Fruit fly (Drosophila melanogaster) whole organism, embryonic: ENCODE measurements around the gene CG34256.

Source experiments
- CG1024 ChIP-seq: fragments of 200-800 bp; sonication (Bioruptor generic); IDR thresholded peaks from 2 replicates; pipeline ENCODE4 v1.3.6; 2022; ENCODE audit warnings: missing biosample characterization, missing genetic modification characterization
- CG10543 ChIP-seq: fragments of 200-800 bp; sonication (Bioruptor generic); optimal IDR thresholded peaks from 3 replicates; lab custom pipeline; 2017; ENCODE audit warnings: missing biosample characterization, mild to moderate bottlenecking, missing genetic modification characterization, moderate library complexity
- CG11456 ChIP-seq: fragments of 200-800 bp; sonication (Bioruptor generic); IDR thresholded peaks from 3 replicates; pipeline ENCODE4 v1.3.6; 2022; ENCODE audit warnings: missing biosample characterization, missing genetic modification characterization
- CG11504 ChIP-seq: fragments of 200-800 bp; sonication (Bioruptor generic); optimal IDR thresholded peaks from 3 replicates; lab custom pipeline; 2019; ENCODE audit warnings: missing biosample characterization, mild to moderate bottlenecking, missing genetic modification characterization, moderate library complexity
- CG13287 ChIP-seq: fragments of 200-800 bp; sonication (Bioruptor generic); IDR thresholded peaks from 2 replicates; pipeline ENCODE4 v1.3.6; 2022; ENCODE audit warnings: missing biosample characterization, missing genetic modification characterization; ENCODE audit not compliant: partially characterized antibody
- CG15514 ChIP-seq: fragments of 200-800 bp; sonication (Bioruptor generic); optimal IDR thresholded peaks from 3 replicates; lab custom pipeline; 2017; ENCODE audit warnings: missing biosample characterization, missing genetic modification characterization, mild to moderate bottlenecking, moderate library complexity, missing genetic modification reagents
- CG2116 ChIP-seq: fragments of 200-800 bp; sonication (Bioruptor generic); optimal IDR thresholded peaks from 3 replicates; lab custom pipeline; 2018; ENCODE audit warnings: missing biosample characterization, mild to moderate bottlenecking, missing genetic modification characterization
- CG2199 ChIP-seq: fragments of 200-800 bp; sonication (Bioruptor generic); IDR thresholded peaks from 3 replicates; pipeline ENCODE4 v1.3.6; 2022; ENCODE audit warnings: missing biosample characterization, missing genetic modification characterization
- CG3065 ChIP-seq: fragments of 200-800 bp; sonication (Bioruptor generic); optimal IDR thresholded peaks from 2 replicates; lab custom pipeline; 2016; ENCODE audit warnings: missing biosample characterization, missing genetic modification characterization
- CG31224 ChIP-seq: fragments of 200-800 bp; sonication (Bioruptor generic); IDR thresholded peaks from 2 replicates; pipeline ENCODE4 v1.3.6; 2022; ENCODE audit warnings: missing biosample characterization, missing genetic modification characterization
- CG32532 ChIP-seq: fragments of 200-800 bp; sonication (Bioruptor generic); IDR thresholded peaks from 2 replicates; pipeline ENCODE4 v1.3.6; 2022; ENCODE audit warnings: missing biosample characterization, missing genetic modification characterization
- CG4854 ChIP-seq: fragments of 200-800 bp; sonication (Bioruptor generic); optimal IDR thresholded peaks from 2 replicates; lab custom pipeline; 2016; ENCODE audit warnings: missing biosample characterization, missing genetic modification characterization, inconsistent platforms
- CG7963 ChIP-seq: fragments of 200-800 bp; sonication (Bioruptor generic); IDR thresholded peaks from 3 replicates; pipeline ENCODE4 v1.3.6; 2022; ENCODE audit warnings: missing biosample characterization, missing genetic modification characterization; ENCODE audit not compliant: partially characterized antibody
- CG7987 ChIP-seq: fragments of 200-800 bp; sonication (Bioruptor generic); optimal IDR thresholded peaks from 2 replicates; lab custom pipeline; 2018; ENCODE audit warnings: missing biosample characterization, mild to moderate bottlenecking, missing genetic modification characterization, moderate library complexity
- CG9817 ChIP-seq: fragments of 200-800 bp; sonication (Bioruptor generic); optimal IDR thresholded peaks from 2 replicates; lab custom pipeline; 2018; ENCODE audit warnings: missing biosample characterization, mild to moderate bottlenecking, missing genetic modification characterization, moderate library complexity
- CG9932 ChIP-seq: fragments of 200-800 bp; sonication (Bioruptor generic); IDR thresholded peaks from 2 replicates; pipeline ENCODE4 v1.3.6; 2022; ENCODE audit warnings: missing biosample characterization, missing genetic modification characterization
- Deaf1 ChIP-seq: fragments of 200-800 bp; optimal IDR thresholded peaks from 3 replicates; lab custom pipeline; 2019; ENCODE audit warnings: missing biosample characterization, mild to moderate bottlenecking, missing genetic modification characterization, moderate library complexity
- Dek ChIP-seq: fragments of 200-800 bp; sonication (Bioruptor generic); optimal IDR thresholded peaks from 3 replicates; lab custom pipeline; 2019; ENCODE audit warnings: missing biosample characterization, mild to moderate bottlenecking, missing genetic modification characterization, moderate library complexity
- Dp ChIP-seq: fragments of 200-800 bp; sonication (Bioruptor generic); optimal IDR thresholded peaks from 2 replicates; lab custom pipeline; 2018; ENCODE audit warnings: missing biosample characterization, mild to moderate bottlenecking, missing genetic modification characterization, moderate library complexity
- Ets65A ChIP-seq: fragments of 200-800 bp; sonication (Bioruptor generic); peaks from one replicate; lab custom pipeline; 2016; ENCODE audit warnings: missing biosample characterization, missing genetic modification characterization
- Ets97D ChIP-seq: fragments of 200-800 bp; sonication (Bioruptor generic); optimal IDR thresholded peaks from 3 replicates; lab custom pipeline; 2016; ENCODE audit warnings: missing biosample characterization, missing genetic modification characterization
- HHEX ChIP-seq: fragments of 200-800 bp; sonication (Bioruptor generic); optimal IDR thresholded peaks from 3 replicates; lab custom pipeline; 2017; ENCODE audit warnings: missing biosample characterization, mild to moderate bottlenecking, missing genetic modification characterization, missing genetic modification reagents
- HLH54F ChIP-seq: fragments of 200-800 bp; sonication (Bioruptor generic); optimal IDR thresholded peaks from 3 replicates; lab custom pipeline; 2016; ENCODE audit warnings: missing biosample characterization, missing genetic modification characterization
- Hand ChIP-seq: fragments of 200-800 bp; sonication (Bioruptor generic); optimal IDR thresholded peaks from 2 replicates; lab custom pipeline; 2017; ENCODE audit warnings: mild to moderate bottlenecking, missing biosample characterization, missing genetic modification reagents, missing genetic modification characterization
- HmgD ChIP-seq: fragments of 200-800 bp; sonication (Bioruptor generic); optimal IDR thresholded peaks from 3 replicates; lab custom pipeline; 2016; ENCODE audit warnings: missing biosample characterization, missing genetic modification characterization
- Med ChIP-seq: fragments of 200-800 bp; sonication (Bioruptor generic); peaks from one replicate; lab custom pipeline; 2016; ENCODE audit warnings: missing biosample characterization, missing genetic modification characterization, mild to moderate bottlenecking, inconsistent platforms, moderate library complexity
- Nf-YA ChIP-seq: fragments of 200-800 bp; sonication (Bioruptor generic); IDR thresholded peaks from 2 replicates; pipeline ENCODE4 v1.3.6; 2022; ENCODE audit warnings: missing biosample characterization, missing genetic modification characterization
- Nf-YC ChIP-seq: fragments of 200-800 bp; optimal IDR thresholded peaks from 3 replicates; lab custom pipeline; 2019; ENCODE audit warnings: missing biosample characterization, mild to moderate bottlenecking, missing genetic modification characterization, moderate library complexity
- Ssrp ChIP-seq: fragments of 200-800 bp; sonication (Bioruptor generic); optimal IDR thresholded peaks from 2 replicates; lab custom pipeline; 2018; ENCODE audit warnings: missing biosample characterization, mild to moderate bottlenecking, missing genetic modification characterization, moderate library complexity
- Trl ChIP-seq, 3 experiments: fragments of >200 bp in 2 of 3; fragments of 200-800 bp in 1 of 3; sonication (Bioruptor generic) in 1 of 3; optimal IDR thresholded peaks; 2 replicates in 1 of 3; 3 replicates in 2 of 3; lab custom pipeline; 2016 to 2017; ENCODE audit warnings: missing biosample characterization in 1 of 3, missing genetic modification characterization in 1 of 3
- Usf ChIP-seq: fragments of 200-800 bp; sonication (Bioruptor generic); optimal IDR thresholded peaks from 2 replicates; lab custom pipeline; 2017; ENCODE audit warnings: missing genotype, missing biosample characterization, missing genetic modification characterization
- amos ChIP-seq: fragments of 200-800 bp; sonication (Bioruptor generic); IDR thresholded peaks from 2 replicates; pipeline ENCODE4 v1.3.6; 2022; ENCODE audit warnings: missing biosample characterization, missing genetic modification characterization; ENCODE audit not compliant: partially characterized antibody
- chm ChIP-seq: fragments of 200-800 bp; sonication (Bioruptor generic); IDR thresholded peaks from 2 replicates; pipeline ENCODE4 v1.3.6; 2022; ENCODE audit warnings: missing biosample characterization, missing genetic modification characterization
- ci ChIP-seq: fragments of 200-800 bp; sonication (Bioruptor generic); IDR thresholded peaks from 3 replicates; pipeline ENCODE4 v1.3.6; 2022; ENCODE audit warnings: missing biosample characterization, missing genetic modification characterization
- dati ChIP-seq: fragments of 200-800 bp; sonication (Bioruptor generic); IDR thresholded peaks from 2 replicates; pipeline ENCODE4 v1.3.6; 2022; ENCODE audit warnings: missing biosample characterization, missing genetic modification characterization
- gfzf ChIP-seq: fragments of 200-800 bp; sonication (Bioruptor generic); optimal IDR thresholded peaks from 2 replicates; lab custom pipeline; 2016; ENCODE audit warnings: missing biosample characterization, mild to moderate bottlenecking, missing genetic modification characterization, moderate library complexity
- hkb ChIP-seq, 2 experiments: fragments of 200-800 bp in 1 of 2; fragments of >200 bp in 1 of 2; sonication (Bioruptor generic) in 1 of 2; IDR thresholded peaks in 1 of 2; optimal IDR thresholded peaks in 1 of 2; 2 replicates each; pipeline versions ENCODE4 v1.3.6 to Lab custom; 2017 to 2022; ENCODE audit warnings: missing biosample characterization in 1 of 2, missing genetic modification characterization in 1 of 2
- kah ChIP-seq: fragments of 200-800 bp; sonication (Bioruptor generic); optimal IDR thresholded peaks from 2 replicates; lab custom pipeline; 2018; ENCODE audit warnings: missing biosample characterization, mild to moderate bottlenecking, missing genetic modification characterization
- lab ChIP-seq: fragments of 200-800 bp; sonication (Bioruptor generic); optimal IDR thresholded peaks from 3 replicates; lab custom pipeline; 2017; ENCODE audit warnings: missing biosample characterization, missing genetic modification characterization, mild to moderate bottlenecking, moderate library complexity, missing genetic modification reagents
- maf-S ChIP-seq: fragments of 200-800 bp; sonication (Bioruptor generic); optimal IDR thresholded peaks from 2 replicates; lab custom pipeline; 2016; ENCODE audit warnings: missing biosample characterization, missing genetic modification characterization
- mam ChIP-seq: fragments of 200-800 bp; sonication (Bioruptor generic); optimal IDR thresholded peaks from 3 replicates; lab custom pipeline; 2016; ENCODE audit warnings: missing biosample characterization, missing genetic modification characterization
- pho ChIP-seq: fragments of 200-800 bp; sonication (Bioruptor generic); optimal IDR thresholded peaks from 2 replicates; lab custom pipeline; 2016; ENCODE audit warnings: missing biosample characterization, missing genetic modification characterization
- salm ChIP-seq: fragments of 200-800 bp; sonication (Bioruptor generic); optimal IDR thresholded peaks from 2 replicates; lab custom pipeline; 2018; ENCODE audit warnings: missing biosample characterization, mild to moderate bottlenecking, missing genetic modification characterization
- sens-2 ChIP-seq: fragments of 200-800 bp; sonication (Bioruptor generic); IDR thresholded peaks from 2 replicates; pipeline ENCODE4 v1.3.6; 2022; ENCODE audit warnings: missing biosample characterization, missing genetic modification characterization
- sob ChIP-seq: fragments of 200-800 bp; sonication (Bioruptor generic); IDR thresholded peaks from 2 replicates; pipeline ENCODE4 v1.3.6; 2022; ENCODE audit warnings: missing biosample characterization, missing genetic modification characterization
- tio ChIP-seq: fragments of 200-800 bp; sonication (Bioruptor generic); optimal IDR thresholded peaks from 2 replicates; lab custom pipeline; 2017; ENCODE audit warnings: missing biosample characterization, missing genetic modification characterization, inconsistent platforms
- zfh2 ChIP-seq: fragments of 200-800 bp; sonication (Bioruptor generic); optimal IDR thresholded peaks from 2 replicates; lab custom pipeline; 2016; ENCODE audit warnings: missing biosample characterization, missing genetic modification characterization

Gene CG34256

DNA sequence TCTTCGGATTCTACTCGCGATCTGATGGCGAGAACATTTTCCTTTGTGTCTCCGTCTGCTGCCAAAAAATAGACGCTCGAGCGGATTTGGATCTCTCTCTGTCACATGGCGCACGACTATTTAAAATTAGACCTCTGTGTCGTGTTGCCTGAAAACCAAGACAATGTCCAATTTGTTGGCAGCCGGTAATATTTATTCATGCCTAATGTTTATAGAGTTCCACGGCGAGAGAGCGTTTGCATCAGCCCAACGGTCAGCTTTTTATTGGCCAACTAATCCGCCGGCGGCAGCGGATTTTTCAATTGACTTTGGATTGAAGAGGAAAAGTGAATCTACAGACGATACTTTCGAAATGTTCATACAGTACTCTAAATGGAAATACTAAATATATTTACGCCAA lies 13.6 kb upstream of the CG34256 start, which contains the start of gene SmydA-2:
Gene SmydA-2 (minus strand): TSS at position 33 of the 400 bp plus-strand sequence.
- TF ChIP-seq HHEX (GFP tag; lab: Kevin White, UChicago), result no peak
- no peak for TF ChIP-seq Ssrp
- peak; percentile 16; the same call in 1 of the 2 replicates for TF ChIP-seq sob (GFP tag; lab: Robert Waterston, UW)
- TF ChIP-seq CG11504 (tag; lab: Kevin White, UChicago), result peak; percentile 50
- TF ChIP-seq hkb (optimal IDR thresholded peaks at IDR 0.05; lab: Kevin White, UChicago), result peak; percentile 20
- no peak for TF ChIP-seq hkb (GFP tag; IDR thresholded peaks at IDR 0.05; lab: Robert Waterston, UW)
- TF ChIP-seq Med (GFP tag; lab: Kevin White, UChicago), result peak; percentile 58
- TF ChIP-seq ci (GFP tag; lab: Robert Waterston, UW), result peak; percentile 52; the same call in 1 of the 3 replicates
- TF ChIP-seq, all 482 proteins: peak for 5

DNA sequence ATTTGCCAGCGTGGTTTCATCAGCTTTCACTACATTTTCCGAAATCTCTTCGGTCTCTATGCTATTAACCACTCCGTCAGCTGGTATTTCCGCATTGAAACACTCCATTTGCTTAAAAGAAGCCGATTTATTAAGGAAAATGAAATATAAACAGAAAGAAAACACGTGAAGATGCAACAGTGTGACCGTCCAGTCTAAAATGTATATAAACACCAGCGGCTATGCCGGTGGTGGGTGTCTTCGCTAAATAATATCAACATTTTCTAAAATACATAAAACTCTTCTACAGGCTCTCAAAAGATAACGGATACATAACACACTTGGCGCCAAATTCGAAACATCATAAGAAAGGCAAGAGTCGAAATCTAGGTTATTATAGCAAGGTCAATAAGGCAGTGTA lies 10.8 kb upstream of the CG34256 start, which contains the start of gene CG3808:
Gene CG3808 (minus strand): TSS at position 196 of the 400 bp plus-strand sequence.
- TF ChIP-seq ci (GFP tag; lab: Robert Waterston, UW) (0 out of 3 replicates have a peak, but pooled peaks have one; percentile 9), Nf-YA (GFP tag; lab: Robert Waterston, UW) (no peak), HLH54F (GFP tag; lab: Kevin White, UChicago) (peak; percentile 8), Dp (peak; percentile 100), maf-S (peak; percentile 51), Hand (GFP tag; lab: Kevin White, UChicago) (no peak), Ets65A (GFP tag; lab: Kevin White, UChicago) (peak; percentile 91), lab (GFP tag; lab: Kevin White, UChicago) (no peak), tio (GFP tag; lab: Kevin White, UChicago) (no peak), amos (GFP tag; lab: Robert Waterston, UW) (peak; percentile 17; the same call in 1 of the 2 replicates), CG4854 (peak; percentile 19), CG10543 (GFP tag; lab: Kevin White, UChicago) (no peak), Dek (tag; lab: Kevin White, UChicago) (peak; percentile 66), CG3065 (no peak), chm (0 out of 2 replicates have a peak, but pooled peaks have one; percentile 24), mam (GFP tag; lab: Kevin White, UChicago) (peak; percentile 45), CG7963 (no peak), HmgD (peak; percentile 91), pho (GFP tag; lab: Kevin White, UChicago) (peak; percentile 34), Usf (peak; percentile 21), sens-2 (GFP tag; lab: Robert Waterston, UW) (no peak), CG11456 (GFP tag; lab: Robert Waterston, UW) (no peak; the same call in 2 of the 3 replicates), gfzf (GFP tag; lab: Kevin White, UChicago) (peak; percentile 98), CG9817 (tag; lab: Kevin White, UChicago) (peak; percentile 6), CG9932 (GFP tag; lab: Robert Waterston, UW) (peak; percentile 29; the same call in 1 of the 2 replicates), dati (GFP tag; lab: Robert Waterston, UW) (no peak), Deaf1 (no peak), kah (no peak), CG13287 (peak; percentile 53), CG2116 (GFP tag; lab: Kevin White, UChicago) (peak; percentile 28), CG7987 (GFP tag; lab: Kevin White, UChicago) (peak; percentile 9), Trl (optimal IDR thresholded peaks at IDR 0.05; lab: Kevin White, UChicago) (no peak), Trl (GFP tag; optimal IDR thresholded peaks at IDR 0.05; lab: Kevin White, UChicago) (peak; percentile 7), CG31224 (no peak; the same call in 1 of the 2 replicates), Nf-YC (tag; lab: Kevin White, UChicago) (peak; percentile 29), salm (tag; lab: Kevin White, UChicago) (no peak), CG2199 (GFP tag; lab: Robert Waterston, UW) (peak; percentile 71; the same call in 2 of the 3 replicates), Med (GFP tag; lab: Kevin White, UChicago) (peak; percentile 90), zfh2 (peak; percentile 36), CG15514 (peak; percentile 65), CG32532 (GFP tag; lab: Robert Waterston, UW) (0 out of 2 replicates have a peak, but pooled peaks have one; percentile 23), Ets97D (GFP tag; lab: Kevin White, UChicago) (peak; percentile 89), CG1024 (GFP tag; lab: Robert Waterston, UW) (no peak)
